Worm (Caenorhabditis elegans) whole organism, L3 larva: ENCODE measurements around the gene C16D2.1.

Experiments used
- ZK546.5 ChIP-seq: sonication (generic microtip); optimal IDR thresholded peaks from 2 replicates; lab custom pipeline; 2017; ENCODE audit warnings: missing biosample characterization, missing genetic modification characterization
- ceh-16 ChIP-seq: sonication (generic microtip); optimal IDR thresholded peaks from 2 replicates; lab custom pipeline; 2017; ENCODE audit warnings: missing biosample characterization, missing genetic modification characterization
- ceh-28 ChIP-seq: fragments of 150-350 bp; optimal IDR thresholded peaks from 2 replicates; lab custom pipeline; 2014; ENCODE audit warnings: missing biosample characterization, missing genetic modification reagents, missing genetic modification characterization
- ceh-82 ChIP-seq: fragments of 150-350 bp; optimal IDR thresholded peaks from 2 replicates; lab custom pipeline; 2014; ENCODE audit warnings: missing biosample characterization, missing genetic modification characterization
- ceh-9 ChIP-seq: sonication (generic microtip); optimal IDR thresholded peaks from 2 replicates; lab custom pipeline; 2018; ENCODE audit warnings: missing biosample characterization, missing genetic modification characterization
- daf-12 ChIP-seq: fragments of 150-350 bp; optimal IDR thresholded peaks from 2 replicates; lab custom pipeline; 2014; ENCODE audit warnings: missing biosample characterization, missing genetic modification reagents, missing genetic modification characterization
- egl-5 ChIP-seq: fragments of 150-350 bp; optimal IDR thresholded peaks from 2 replicates; lab custom pipeline; 2017; ENCODE audit warnings: missing biosample characterization, missing genetic modification reagents, missing genetic modification characterization, inconsistent platforms
- elt-2 ChIP-seq: sonication (generic microtip); optimal IDR thresholded peaks from 2 replicates; lab custom pipeline; 2016; ENCODE audit warnings: missing genetic modification reagents, mild to moderate bottlenecking, missing genetic modification characterization, missing compliant biosample characterization
- elt-3 ChIP-seq, 3 experiments: fragments of 150-350 bp in 1 of 3; sonication (generic microtip) in 2 of 3; optimal IDR thresholded peaks; 2 replicates in 2 of 3; 4 replicates in 1 of 3; lab custom pipeline; 2014 to 2017; ENCODE audit warnings: missing biosample characterization in 3 of 3, missing genetic modification characterization in 3 of 3
- fkh-10 ChIP-seq: sonication (generic microtip); optimal IDR thresholded peaks from 2 replicates; lab custom pipeline; 2017; ENCODE audit warnings: missing biosample characterization, missing genetic modification reagents, missing genetic modification characterization
- fkh-2 ChIP-seq: fragments of 150-350 bp; optimal IDR thresholded peaks from 2 replicates; lab custom pipeline; 2014; ENCODE audit warnings: missing biosample characterization, missing genetic modification reagents, missing genetic modification characterization
- fos-1 ChIP-seq: fragments of 150-350 bp; optimal IDR thresholded peaks from 2 replicates; lab custom pipeline; 2014; ENCODE audit warnings: missing biosample characterization, missing genetic modification characterization
- hmg-11 ChIP-seq: sonication (generic microtip); optimal IDR thresholded peaks from 2 replicates; lab custom pipeline; 2016; ENCODE audit warnings: missing genetic modification characterization, missing compliant biosample characterization
- jun-1 ChIP-seq: fragments of 150-350 bp; optimal IDR thresholded peaks from 2 replicates; lab custom pipeline; 2014; ENCODE audit warnings: missing biosample characterization, missing genetic modification reagents, missing genetic modification characterization
- lin-15B ChIP-seq: fragments of 150-350 bp; optimal IDR thresholded peaks from 2 replicates; lab custom pipeline; 2014; ENCODE audit warnings: missing biosample characterization, missing genetic modification characterization
- lin-39 ChIP-seq: fragments of 150-350 bp; optimal IDR thresholded peaks from 2 replicates; lab custom pipeline; 2018; ENCODE audit warnings: missing biosample characterization, missing genetic modification reagents, missing genetic modification characterization
- lsy-12 ChIP-seq: sonication (generic microtip); optimal IDR thresholded peaks from 2 replicates; lab custom pipeline; 2016; ENCODE audit warnings: mild to moderate bottlenecking, missing genetic modification characterization, missing compliant biosample characterization
- mdl-1 ChIP-seq: fragments of 150-350 bp; optimal IDR thresholded peaks from 2 replicates; lab custom pipeline; 2014; ENCODE audit warnings: missing biosample characterization, missing genetic modification characterization
- nfya-1 ChIP-seq: sonication (generic microtip); optimal IDR thresholded peaks from 2 replicates; lab custom pipeline; 2017; ENCODE audit warnings: missing genetic modification characterization, mild to moderate bottlenecking, missing compliant biosample characterization, antibody characterized with exemption, moderate library complexity; ENCODE audit not compliant: insufficient read depth
- nhr-11 ChIP-seq: fragments of 150-350 bp; optimal IDR thresholded peaks from 2 replicates; lab custom pipeline; 2014; ENCODE audit warnings: missing biosample characterization, missing genetic modification characterization
- nhr-12 ChIP-seq: fragments of 150-350 bp; optimal IDR thresholded peaks from 2 replicates; lab custom pipeline; 2014; ENCODE audit warnings: missing biosample characterization, missing genetic modification characterization
- nhr-23 ChIP-seq: fragments of 150-350 bp; optimal IDR thresholded peaks from 2 replicates; lab custom pipeline; 2014; ENCODE audit warnings: missing biosample characterization, missing genetic modification reagents, missing genetic modification characterization
- nhr-237 ChIP-seq: fragments of 150-350 bp; optimal IDR thresholded peaks from 2 replicates; lab custom pipeline; 2014; ENCODE audit warnings: missing biosample characterization, missing genetic modification characterization
- nhr-25 ChIP-seq: sonication (generic microtip); optimal IDR thresholded peaks from 2 replicates; lab custom pipeline; 2017; ENCODE audit warnings: missing biosample characterization, missing genetic modification characterization
- nhr-28 ChIP-seq: fragments of 150-350 bp; optimal IDR thresholded peaks from 2 replicates; lab custom pipeline; 2014; ENCODE audit warnings: missing biosample characterization, missing genetic modification characterization
- nhr-43 ChIP-seq: sonication (generic microtip); optimal IDR thresholded peaks from 2 replicates; lab custom pipeline; 2016; ENCODE audit warnings: mild to moderate bottlenecking, missing genetic modification characterization, missing compliant biosample characterization; ENCODE audit not compliant: poor library complexity, severe bottlenecking
- nhr-67 ChIP-seq: fragments of 150-350 bp; optimal IDR thresholded peaks from 2 replicates; lab custom pipeline; 2014; ENCODE audit warnings: missing biosample characterization, missing genetic modification characterization
- nhr-76 ChIP-seq: fragments of 150-350 bp; sonication (generic microtip); optimal IDR thresholded peaks from 5 replicates; lab custom pipeline; 2014; ENCODE audit warnings: missing biosample characterization, missing genetic modification characterization
- pha-4 ChIP-seq: fragments of 150-350 bp; optimal IDR thresholded peaks from 2 replicates; lab custom pipeline; 2014; ENCODE audit warnings: missing biosample characterization, missing genetic modification reagents, missing genetic modification characterization
- pqm-1 ChIP-seq: fragments of 150-350 bp; optimal IDR thresholded peaks from 2 replicates; lab custom pipeline; 2017; ENCODE audit warnings: missing biosample characterization, missing genetic modification characterization, inconsistent platforms
- skn-1 ChIP-seq: fragments of 150-350 bp; optimal IDR thresholded peaks from 2 replicates; lab custom pipeline; 2014; ENCODE audit warnings: missing biosample characterization, missing genetic modification characterization
- tbx-2 ChIP-seq: sonication (generic microtip); optimal IDR thresholded peaks from 2 replicates; lab custom pipeline; 2016; ENCODE audit warnings: mild to moderate bottlenecking, missing genetic modification characterization, missing compliant biosample characterization
- unc-39 ChIP-seq: sonication (generic microtip); optimal IDR thresholded peaks from 4 replicates; lab custom pipeline; 2017; ENCODE audit warnings: missing biosample characterization, missing genetic modification characterization
- unc-62 ChIP-seq: fragments of 150-350 bp; sonication (generic microtip); optimal IDR thresholded peaks from 4 replicates; lab custom pipeline; 2014; ENCODE audit warnings: missing biosample characterization, missing genetic modification reagents, missing genetic modification characterization
- zag-1 ChIP-seq: fragments of 150-350 bp; optimal IDR thresholded peaks from 2 replicates; lab custom pipeline; 2014; ENCODE audit warnings: missing biosample characterization, missing genetic modification characterization
- ztf-4 ChIP-seq: fragments of 150-350 bp; optimal IDR thresholded peaks from 2 replicates; lab custom pipeline; 2014; ENCODE audit warnings: missing biosample characterization, missing genetic modification characterization

C16D2.1 gene

ce11 chrII:9113759-9114158 lies 17.7 kb upstream of the C16D2.1 start:
- TF ChIP-seq skn-1, result no peak
- no peak for TF ChIP-seq pqm-1 (tag; lab: Kevin White, UChicago)
- peak; percentile 41 for TF ChIP-seq nfya-1 (tag; lab: Kevin White, UChicago)
- TF ChIP-seq unc-62 (GFP tag; lab: Kevin White, UChicago), result no peak
- peak; percentile 25 for TF ChIP-seq mdl-1 (tag; lab: Kevin White, UChicago)
- peak; percentile 76 for TF ChIP-seq nhr-43
- peak in 1 of 3 experiments; percentile 6 for TF ChIP-seq elt-3 (tag; optimal IDR thresholded peaks at IDR 0.05; lab: Kevin White, UChicago)
- peak; percentile 62 for TF ChIP-seq nhr-25
- TF ChIP-seq hmg-11 (tag; lab: Kevin White, UChicago), result peak; percentile 21
- no peak for TF ChIP-seq jun-1 (tag; lab: Kevin White, UChicago)
- TF ChIP-seq nhr-67 (tag; lab: Kevin White, UChicago), result no peak
- peak; percentile 67 for TF ChIP-seq nhr-23 (tag; lab: Kevin White, UChicago)
- no peak for TF ChIP-seq egl-5 (tag; lab: Kevin White, UChicago)
- TF ChIP-seq lsy-12 (tag; lab: Kevin White, UChicago), result peak; percentile 29
- no peak for TF ChIP-seq nhr-28
- TF ChIP-seq elt-2 (tag; lab: Kevin White, UChicago), result peak; percentile 69
- peak; percentile 50 for TF ChIP-seq pha-4 (tag; lab: Kevin White, UChicago)

- TF ChIP-seq fos-1 (tag; lab: Kevin White, UChicago), result no peak
- TF ChIP-seq egl-5 (tag; lab: Kevin White, UChicago), result no peak
- TF ChIP-seq nhr-43, result no peak
- no peak for TF ChIP-seq nhr-28
- TF ChIP-seq ceh-28 (tag; lab: Kevin White, UChicago), result no peak
- no peak for TF ChIP-seq unc-62 (GFP tag; lab: Kevin White, UChicago)
Measured at ce11 chrII:9114972-9115371, 16.5 kb upstream of the C16D2.1 start.

DNA sequence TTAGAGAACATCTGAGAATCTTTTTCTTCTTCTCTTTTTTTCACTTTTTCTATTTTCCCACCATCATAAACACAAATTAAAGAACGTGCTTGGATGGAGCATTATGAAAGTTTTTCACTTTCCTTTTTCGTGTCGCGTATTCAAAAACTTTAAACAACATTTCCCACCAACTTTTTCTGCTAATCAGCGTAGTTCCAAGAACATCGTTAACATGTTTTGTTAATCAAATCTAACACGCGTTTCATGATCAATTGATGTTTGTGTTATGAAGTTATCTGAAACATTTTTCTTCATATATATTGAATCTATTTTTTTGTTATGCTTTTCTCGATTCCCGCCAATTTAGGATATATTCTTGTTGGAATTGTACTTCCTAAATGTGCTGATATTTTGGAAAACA lies 15.8 kb upstream of the C16D2.1 start:
- TF ChIP-seq ceh-82 (tag; lab: Kevin White, UChicago) (no peak), nhr-11 (peak; percentile 67)

DNA sequence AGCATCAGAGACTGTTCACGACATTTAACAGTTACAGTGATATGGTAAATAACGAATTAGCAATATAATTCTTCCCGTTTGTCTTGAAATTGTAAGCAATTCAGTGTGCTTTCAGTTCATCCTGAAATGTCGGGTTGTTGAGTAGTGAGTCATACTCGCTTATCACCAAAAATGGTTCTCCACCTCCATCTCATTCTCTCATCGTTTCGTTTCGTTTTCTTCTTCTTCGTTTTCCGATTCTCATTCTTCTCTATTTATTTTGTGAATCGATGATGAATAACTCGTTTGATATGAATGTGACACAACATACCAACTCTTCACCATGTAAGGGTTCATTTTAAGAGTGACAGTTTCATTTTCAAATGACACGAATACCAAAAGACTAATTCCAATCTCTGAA lies 15.1 kb upstream of the C16D2.1 start:
- no peak for TF ChIP-seq nfya-1 (tag; lab: Kevin White, UChicago)
- no peak for TF ChIP-seq jun-1 (tag; lab: Kevin White, UChicago)
- no peak for TF ChIP-seq nhr-12 (tag; lab: Kevin White, UChicago)
- TF ChIP-seq tbx-2, result no peak
- no peak for TF ChIP-seq fkh-10 (GFP tag; lab: Kevin White, UChicago)
- TF ChIP-seq lin-15B (tag; lab: Kevin White, UChicago), result no peak
- no peak for TF ChIP-seq ZK546.5
- no peak for TF ChIP-seq nhr-67 (tag; lab: Kevin White, UChicago)
- no peak for TF ChIP-seq zag-1 (tag; lab: Kevin White, UChicago)
- TF ChIP-seq pha-4 (tag; lab: Kevin White, UChicago), result peak; percentile 20
- TF ChIP-seq skn-1, result peak; percentile 36
- no peak for TF ChIP-seq fkh-2 (tag; lab: Kevin White, UChicago)
- no peak for TF ChIP-seq ceh-82 (tag; lab: Kevin White, UChicago)
- TF ChIP-seq fos-1 (tag; lab: Kevin White, UChicago), result no peak
- TF ChIP-seq ztf-4 (tag; lab: Kevin White, UChicago), result no peak
- no peak for TF ChIP-seq ceh-9 (tag; lab: Kevin White, UChicago)
- TF ChIP-seq nhr-43, result no peak
- no peak for TF ChIP-seq ceh-16 (tag; lab: Kevin White, UChicago)
- TF ChIP-seq nhr-23 (tag; lab: Kevin White, UChicago), result no peak
- no peak for TF ChIP-seq unc-39 (tag; lab: Kevin White, UChicago)
- TF ChIP-seq hmg-11 (tag; lab: Kevin White, UChicago), result no peak
- peak; percentile 61 for TF ChIP-seq pqm-1 (tag; lab: Kevin White, UChicago)
- no peak for TF ChIP-seq lin-39 (tag; lab: Kevin White, UChicago)
- TF ChIP-seq nhr-237 (tag; lab: Kevin White, UChicago), result no peak
- TF ChIP-seq elt-2 (tag; lab: Kevin White, UChicago), result peak; percentile 65
- no peak for TF ChIP-seq daf-12 (tag; lab: Kevin White, UChicago)
- no peak for TF ChIP-seq nhr-76 (tag; lab: Kevin White, UChicago)
